Worm (Caenorhabditis elegans) whole organism, mixed stage, embryonic: Measurements from ENCODE around the gene F42H10.6.

Experiments used
- M03D4.4 ChIP-seq: sonication (generic microtip); optimal IDR thresholded peaks from 2 replicates; lab custom pipeline; 2017; ENCODE audit warnings: mild to moderate bottlenecking, missing genetic modification characterization, missing compliant biosample characterization
- blmp-1 ChIP-seq: fragments of 150-350 bp; optimal IDR thresholded peaks from 2 replicates; lab custom pipeline; 2014; ENCODE audit warnings: missing biosample characterization, missing genetic modification characterization
- ceh-39 ChIP-seq: fragments of 150-350 bp; optimal IDR thresholded peaks from 2 replicates; lab custom pipeline; 2014; ENCODE audit warnings: missing biosample characterization, missing genetic modification characterization
- ces-1 ChIP-seq: fragments of 150-350 bp; optimal IDR thresholded peaks from 2 replicates; lab custom pipeline; 2014; ENCODE audit warnings: missing biosample characterization, missing genetic modification reagents, missing genetic modification characterization
- cnd-1 ChIP-seq: fragments of 200-800 bp; sonication (Bioruptor generic); optimal IDR thresholded peaks from 2 replicates; lab custom pipeline; 2018; ENCODE audit warnings: mild to moderate bottlenecking, missing genetic modification characterization, missing compliant biosample characterization
- elt-1 ChIP-seq: sonication (generic microtip); optimal IDR thresholded peaks from 2 replicates; lab custom pipeline; 2017; ENCODE audit warnings: missing genetic modification characterization, mild to moderate bottlenecking, missing compliant biosample characterization, antibody characterized with exemption, moderate library complexity, borderline replicate concordance; ENCODE audit not compliant: insufficient read depth
- elt-3 ChIP-seq: fragments of 150-350 bp; optimal IDR thresholded peaks from 2 replicates; lab custom pipeline; 2014; ENCODE audit warnings: missing biosample characterization, missing genetic modification characterization
- flh-1 ChIP-seq: fragments of 200-800 bp; sonication (Bioruptor generic); optimal IDR thresholded peaks from 2 replicates; lab custom pipeline; 2018; ENCODE audit warnings: mild to moderate bottlenecking, missing genetic modification characterization, moderate library complexity, missing compliant biosample characterization
- lin-13 ChIP-seq: fragments of 150-350 bp; optimal IDR thresholded peaks from 2 replicates; lab custom pipeline; 2014; ENCODE audit warnings: missing biosample characterization, missing genetic modification characterization
- lin-32 ChIP-seq: fragments of 200-800 bp; sonication (Bioruptor generic); optimal IDR thresholded peaks from 2 replicates; lab custom pipeline; 2018; ENCODE audit warnings: mild to moderate bottlenecking, missing genetic modification characterization, missing compliant biosample characterization
- lsy-2 ChIP-seq: fragments of 150-350 bp; optimal IDR thresholded peaks from 2 replicates; lab custom pipeline; 2014; ENCODE audit warnings: missing biosample characterization, missing genetic modification characterization
- mab-5 ChIP-seq: fragments of 150-350 bp; optimal IDR thresholded peaks from 2 replicates; lab custom pipeline; 2014; ENCODE audit warnings: missing biosample characterization, missing genetic modification characterization
- mls-2 ChIP-seq: sonication (generic microtip); optimal IDR thresholded peaks from 2 replicates; lab custom pipeline; 2016; ENCODE audit warnings: mild to moderate bottlenecking, missing genetic modification characterization, moderate library complexity, missing compliant biosample characterization
- nhr-2 ChIP-seq: fragments of 150-350 bp; optimal IDR thresholded peaks from 2 replicates; lab custom pipeline; 2014; ENCODE audit warnings: missing biosample characterization, missing genetic modification characterization
- nhr-237 ChIP-seq: fragments of 150-350 bp; optimal IDR thresholded peaks from 2 replicates; lab custom pipeline; 2014; ENCODE audit warnings: missing biosample characterization, missing genetic modification characterization
- nhr-76 ChIP-seq: sonication (generic microtip); optimal IDR thresholded peaks from 2 replicates; lab custom pipeline; 2017; ENCODE audit warnings: missing biosample characterization, missing genetic modification characterization
- sem-2 ChIP-seq: fragments of 200-800 bp; sonication (Bioruptor generic); optimal IDR thresholded peaks from 2 replicates; lab custom pipeline; 2018; ENCODE audit warnings: mild to moderate bottlenecking, missing genetic modification characterization, missing compliant biosample characterization
- snpc-4 ChIP-seq: fragments of 150-350 bp; optimal IDR thresholded peaks from 2 replicates; lab custom pipeline; 2014; ENCODE audit warnings: missing biosample characterization, missing genetic modification characterization
- sptf-1 ChIP-seq: sonication (generic microtip); optimal IDR thresholded peaks from 2 replicates; lab custom pipeline; 2017; ENCODE audit warnings: mild to moderate bottlenecking, missing genetic modification characterization, moderate library complexity, missing compliant biosample characterization
- tbx-8 ChIP-seq: fragments of 200-800 bp; sonication (Bioruptor generic); optimal IDR thresholded peaks from 2 replicates; lab custom pipeline; 2018; ENCODE audit warnings: mild to moderate bottlenecking, missing genetic modification characterization, moderate library complexity, missing compliant biosample characterization
- unc-120 ChIP-seq: sonication (generic microtip); optimal IDR thresholded peaks from 2 replicates; lab custom pipeline; 2017; ENCODE audit warnings: missing genetic modification characterization, missing compliant biosample characterization; ENCODE audit not compliant: poor library complexity, severe bottlenecking
- unc-39 ChIP-seq: fragments of 150-350 bp; optimal IDR thresholded peaks from 2 replicates; lab custom pipeline; 2014; ENCODE audit warnings: missing biosample characterization, missing genetic modification characterization
- zip-8 ChIP-seq: fragments of 150-350 bp; optimal IDR thresholded peaks from 2 replicates; lab custom pipeline; 2014; ENCODE audit warnings: missing biosample characterization, missing genetic modification characterization

The F42H10.6 gene

DNA sequence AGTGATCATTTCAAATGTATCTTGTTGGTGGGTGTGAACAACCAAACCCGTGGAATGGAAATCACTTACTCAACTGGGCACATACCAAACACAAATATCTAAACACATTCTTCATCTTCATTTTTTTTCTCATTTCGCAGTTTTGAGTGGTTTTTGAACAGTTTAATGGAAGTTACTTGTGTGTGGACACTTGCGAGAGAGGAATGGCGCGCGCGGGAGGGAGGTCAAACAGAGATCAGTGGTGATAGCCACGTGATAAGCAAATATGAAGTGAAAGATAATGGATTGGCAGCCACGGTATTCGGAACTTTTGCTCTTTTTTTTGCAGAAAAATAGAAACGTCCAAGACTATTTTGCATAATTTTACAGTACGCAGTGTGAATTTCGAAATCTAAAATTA is 40.3 kb upstream of the F42H10.6 start:
- TF ChIP-seq ceh-39 (tag; lab: Kevin White, UChicago) (no peak), ces-1 (no peak), sem-2 (GFP tag; lab: Kevin White, UChicago) (no peak), elt-1 (tag; lab: Kevin White, UChicago) (no peak)

DNA sequence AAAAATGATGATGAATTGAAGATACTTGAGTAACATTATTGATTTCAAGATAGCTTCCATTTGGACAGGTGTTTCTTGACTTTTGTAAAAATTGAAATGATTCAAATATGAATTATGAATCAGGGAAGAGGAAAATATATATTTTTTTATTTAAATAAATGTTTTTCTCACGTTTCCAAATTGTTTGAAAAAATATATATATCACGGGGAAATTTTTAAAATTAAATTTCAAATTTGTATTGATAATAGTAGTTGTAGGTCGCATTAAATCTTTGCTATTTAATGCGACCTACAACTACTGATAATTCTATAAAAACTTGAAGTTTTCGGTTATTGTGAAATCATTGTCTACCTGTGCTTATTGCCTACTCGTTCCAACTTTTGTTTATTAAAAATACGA is 39.6 kb upstream of the F42H10.6 start, which contains the start of gene ZC21.8:
Gene ZC21.8, minus strand, starts transcription at position 101 of the 400 bp plus-strand sequence.
- TF ChIP-seq nhr-237 (tag; lab: Kevin White, UChicago) (no peak), sptf-1 (no peak), nhr-76 (tag; lab: Kevin White, UChicago) (no peak), ces-1 (no peak), tbx-8 (no peak), mab-5 (tag; lab: Kevin White, UChicago) (no peak), M03D4.4 (tag; lab: Kevin White, UChicago) (no peak), sem-2 (GFP tag; lab: Kevin White, UChicago) (no peak)

DNA sequence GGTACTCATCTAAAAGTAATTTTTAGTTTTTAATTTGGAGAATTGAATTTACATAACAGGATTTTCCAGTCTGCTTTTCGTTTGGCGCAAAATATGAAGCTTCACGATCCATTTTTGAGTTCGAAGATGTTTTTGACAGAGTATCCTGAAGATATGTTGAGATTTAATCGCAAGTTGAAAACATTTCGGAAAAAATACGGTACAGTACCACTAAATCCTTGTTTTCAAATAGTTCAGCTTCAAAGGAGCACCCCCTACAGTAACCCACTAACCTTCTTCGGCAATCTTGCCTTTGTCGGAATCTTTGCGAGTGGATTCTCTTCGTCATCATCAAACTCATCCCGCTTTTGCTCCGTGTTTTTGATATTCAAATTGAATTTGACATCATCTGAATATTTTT is 38.7 kb upstream of the F42H10.6 start:
- TF ChIP-seq cnd-1 = no peak
- TF ChIP-seq ces-1 = peak; percentile 19

DNA sequence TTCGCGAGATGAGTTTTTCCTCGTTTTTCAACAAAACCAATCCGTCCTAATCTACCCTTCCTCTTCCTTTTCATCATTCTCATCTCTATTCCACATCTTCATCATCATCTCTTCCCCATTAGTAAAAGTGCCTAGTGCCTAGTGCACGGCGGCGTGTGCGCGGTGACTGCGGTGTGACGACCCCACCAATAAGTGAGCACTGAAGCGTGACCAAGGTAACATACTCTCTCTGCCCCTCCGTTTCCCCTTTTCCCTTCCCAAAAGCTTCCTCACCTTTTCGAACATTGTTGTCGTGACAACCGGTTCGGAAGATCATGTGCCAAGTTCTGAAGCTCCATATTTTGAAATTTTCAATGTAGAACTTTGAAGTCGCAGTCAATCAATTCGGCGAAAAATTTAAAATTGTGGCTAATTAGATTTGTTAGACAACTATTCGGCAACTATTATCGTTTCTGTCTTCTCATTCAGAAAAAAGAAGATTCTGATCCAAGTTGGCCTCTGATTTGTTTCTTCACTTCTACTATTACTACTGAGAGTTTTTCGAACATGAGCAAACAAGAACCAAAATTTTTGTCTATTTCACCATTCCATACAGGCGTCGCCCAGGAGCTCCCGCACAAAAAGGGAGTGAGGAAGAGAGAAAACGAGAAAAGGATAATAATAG is 32.2 kb upstream of the F42H10.6 start:
- TF ChIP-seq mls-2 (tag; lab: Kevin White, UChicago) (peak; percentile 4), cnd-1 (no peak), lin-13 (peak; percentile 4), M03D4.4 (tag; lab: Kevin White, UChicago) (no peak), flh-1 (GFP tag; lab: Kevin White, UChicago) (no peak), sem-2 (GFP tag; lab: Kevin White, UChicago) (no peak), mab-5 (tag; lab: Kevin White, UChicago) (no peak), nhr-76 (tag; lab: Kevin White, UChicago) (no peak), blmp-1 (tag; lab: Kevin White, UChicago) (no peak), snpc-4 (tag; lab: Kevin White, UChicago) (no peak)

DNA sequence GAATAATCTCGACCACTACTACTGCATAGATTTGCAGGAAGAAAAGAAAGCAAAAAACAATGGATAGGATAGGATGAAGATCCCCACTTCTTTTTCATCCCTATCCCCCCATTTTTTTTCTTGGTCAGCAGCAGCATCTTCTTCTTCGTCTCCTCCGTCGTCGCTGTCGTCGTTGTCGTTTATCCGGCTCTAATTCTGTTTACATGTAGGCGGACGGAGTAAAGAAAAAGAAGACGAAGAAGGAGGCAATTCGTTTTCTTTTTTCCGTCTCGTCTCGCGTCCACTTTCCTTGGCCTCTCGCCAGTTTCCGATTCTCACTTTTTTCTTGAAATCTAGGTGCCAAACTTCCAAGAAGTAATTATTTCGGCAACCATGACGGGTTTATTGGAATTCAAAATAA is 31.5 kb upstream of the F42H10.6 start:
- TF ChIP-seq unc-120 (no peak), ces-1 (peak; percentile 82)

DNA sequence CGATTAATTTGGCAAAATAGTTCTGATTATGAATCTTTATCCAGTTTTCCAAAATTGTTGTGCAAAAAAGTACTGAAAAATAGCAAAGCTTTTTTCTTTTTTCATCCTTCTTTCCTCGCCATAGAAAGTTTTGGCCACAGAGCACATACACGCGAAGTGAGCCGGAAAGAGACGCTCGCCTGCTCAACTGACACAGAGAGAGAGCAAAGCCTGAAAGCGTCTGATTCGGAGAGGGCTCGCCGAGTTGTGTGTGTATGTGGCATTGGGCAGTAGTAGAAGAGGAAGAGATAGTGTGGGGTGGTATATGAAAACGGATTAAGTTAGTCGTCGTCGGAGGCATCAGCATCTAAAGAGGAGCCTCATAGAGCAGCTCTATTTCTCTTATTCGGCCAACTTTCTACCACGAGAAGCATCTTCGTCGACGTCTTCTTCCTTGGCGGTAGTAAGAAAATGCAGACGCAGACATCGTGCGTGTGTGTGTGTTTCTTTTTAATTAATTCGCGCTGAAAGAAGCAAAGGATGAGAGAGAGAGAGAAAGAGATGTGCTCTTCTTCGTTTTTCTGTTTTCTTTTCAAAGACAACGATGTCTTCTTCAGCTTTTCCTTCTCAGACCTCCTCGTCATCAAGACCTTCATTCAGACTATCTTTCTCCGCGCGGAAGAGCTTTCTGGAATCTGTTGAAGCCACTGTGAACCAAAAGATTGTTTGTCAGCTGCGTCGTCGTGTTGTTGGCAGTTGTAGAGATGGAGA is 29.6 kb upstream of the F42H10.6 start:
- TF ChIP-seq M03D4.4 (tag; lab: Kevin White, UChicago) = no peak
- peak; percentile 95 for TF ChIP-seq ces-1
- no peak for TF ChIP-seq lsy-2 (tag; lab: Kevin White, UChicago)
- TF ChIP-seq mls-2 (tag; lab: Kevin White, UChicago) = peak; percentile 36
- TF ChIP-seq sem-2 (GFP tag; lab: Kevin White, UChicago) = no peak

DNA sequence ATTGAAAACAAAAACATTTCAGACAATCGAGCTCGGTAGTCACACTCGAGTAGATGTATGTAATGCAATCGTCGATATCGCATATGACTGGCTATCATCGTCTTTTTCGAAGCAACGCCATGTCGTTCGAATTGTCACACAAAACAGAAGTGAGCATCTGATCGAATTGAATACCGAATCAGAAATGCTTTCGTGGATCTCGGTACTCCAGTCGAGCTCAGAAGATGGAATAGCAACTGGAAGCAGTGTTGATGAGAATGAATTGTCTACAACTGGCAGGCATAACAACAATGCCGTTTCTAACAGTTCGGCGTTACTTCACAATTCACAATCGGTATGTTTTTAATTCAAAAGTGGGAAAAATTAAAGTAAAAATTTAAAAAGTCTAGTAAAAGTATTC is 29.0 kb upstream of the F42H10.6 start:
- TF ChIP-seq elt-3 (tag; lab: Kevin White, UChicago) (no peak), lsy-2 (tag; lab: Kevin White, UChicago) (no peak), ceh-39 (tag; lab: Kevin White, UChicago) (no peak), unc-120 (no peak), tbx-8 (no peak), sptf-1 (no peak)
- TF ChIP-seq, all 35 proteins: peak for 0

DNA sequence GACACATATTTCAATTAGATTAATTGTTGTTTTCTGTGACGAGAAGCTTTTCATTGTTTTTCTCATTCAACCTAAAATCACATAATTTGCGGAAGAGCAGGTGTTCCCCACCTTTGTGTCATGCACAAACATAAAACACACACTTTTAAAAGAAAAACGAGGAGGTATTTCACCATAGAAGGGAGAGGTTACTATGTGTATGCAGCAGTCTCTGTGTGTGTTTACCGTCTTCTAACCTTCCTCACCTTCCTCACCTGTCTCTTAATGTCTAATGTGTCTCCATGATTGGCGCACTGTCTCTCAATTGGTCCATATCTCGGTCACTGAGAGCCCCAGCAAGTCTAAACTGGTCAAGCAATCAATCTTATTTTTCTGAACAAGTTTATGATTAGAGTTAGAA is 26.1 kb upstream of the F42H10.6 start:
- TF ChIP-seq ceh-39 (tag; lab: Kevin White, UChicago) (no peak), zip-8 (tag; lab: Kevin White, UChicago) (no peak), unc-39 (tag; lab: Kevin White, UChicago) (no peak), lsy-2 (tag; lab: Kevin White, UChicago) (no peak), lin-32 (GFP tag; lab: Kevin White, UChicago) (peak; percentile 72), nhr-2 (tag; lab: Kevin White, UChicago) (peak; percentile 68)
